Worm (Caenorhabditis elegans) whole organism, mixed stage, embryonic: ENCODE results near the gene C08H9.15.

Source experiments
- M03D4.4 ChIP-seq: sonication (generic microtip); optimal IDR thresholded peaks from 2 replicates; lab custom pipeline; 2017; ENCODE audit warnings: mild to moderate bottlenecking, missing genetic modification characterization, missing compliant biosample characterization
- bed-3 ChIP-seq: fragments of 200-800 bp; sonication (Bioruptor generic); optimal IDR thresholded peaks from 3 replicates; lab custom pipeline; 2018; ENCODE audit warnings: mild to moderate bottlenecking, missing genetic modification characterization, moderate library complexity, missing compliant biosample characterization
- drap-1 ChIP-seq: fragments of 200-800 bp; sonication (Bioruptor generic); optimal IDR thresholded peaks from 3 replicates; lab custom pipeline; 2018; ENCODE audit warnings: mild to moderate bottlenecking, missing genetic modification characterization, missing compliant biosample characterization
- elt-3 ChIP-seq: fragments of 150-350 bp; optimal IDR thresholded peaks from 2 replicates; lab custom pipeline; 2014; ENCODE audit warnings: missing biosample characterization, missing genetic modification characterization
- flh-1 ChIP-seq: fragments of 200-800 bp; sonication (Bioruptor generic); optimal IDR thresholded peaks from 2 replicates; lab custom pipeline; 2018; ENCODE audit warnings: mild to moderate bottlenecking, missing genetic modification characterization, moderate library complexity, missing compliant biosample characterization
- lsy-2 ChIP-seq: fragments of 150-350 bp; optimal IDR thresholded peaks from 2 replicates; lab custom pipeline; 2014; ENCODE audit warnings: missing biosample characterization, missing genetic modification characterization
- mls-2 ChIP-seq: sonication (generic microtip); optimal IDR thresholded peaks from 2 replicates; lab custom pipeline; 2016; ENCODE audit warnings: mild to moderate bottlenecking, missing genetic modification characterization, moderate library complexity, missing compliant biosample characterization
- nhr-28 ChIP-seq: fragments of 150-350 bp; optimal IDR thresholded peaks from 2 replicates; lab custom pipeline; 2014; ENCODE audit warnings: missing biosample characterization, missing genetic modification characterization
- nhr-76 ChIP-seq: sonication (generic microtip); optimal IDR thresholded peaks from 2 replicates; lab custom pipeline; 2017; ENCODE audit warnings: missing biosample characterization, missing genetic modification characterization
- pha-4 ChIP-seq: fragments of 150-350 bp; optimal IDR thresholded peaks from 2 replicates; lab custom pipeline; 2018; ENCODE audit warnings: missing biosample characterization, missing genetic modification reagents, missing genetic modification characterization
- unc-120 ChIP-seq: sonication (generic microtip); optimal IDR thresholded peaks from 2 replicates; lab custom pipeline; 2017; ENCODE audit warnings: missing genetic modification characterization, missing compliant biosample characterization; ENCODE audit not compliant: poor library complexity, severe bottlenecking
- unc-62 ChIP-seq: fragments of 150-350 bp; optimal IDR thresholded peaks from 2 replicates; lab custom pipeline; 2014; ENCODE audit warnings: missing biosample characterization, missing genetic modification reagents, missing genetic modification characterization
- ztf-11 ChIP-seq: fragments of 150-350 bp; optimal IDR thresholded peaks from 2 replicates; lab custom pipeline; 2014; ENCODE audit warnings: missing biosample characterization, missing genetic modification characterization

DNA sequence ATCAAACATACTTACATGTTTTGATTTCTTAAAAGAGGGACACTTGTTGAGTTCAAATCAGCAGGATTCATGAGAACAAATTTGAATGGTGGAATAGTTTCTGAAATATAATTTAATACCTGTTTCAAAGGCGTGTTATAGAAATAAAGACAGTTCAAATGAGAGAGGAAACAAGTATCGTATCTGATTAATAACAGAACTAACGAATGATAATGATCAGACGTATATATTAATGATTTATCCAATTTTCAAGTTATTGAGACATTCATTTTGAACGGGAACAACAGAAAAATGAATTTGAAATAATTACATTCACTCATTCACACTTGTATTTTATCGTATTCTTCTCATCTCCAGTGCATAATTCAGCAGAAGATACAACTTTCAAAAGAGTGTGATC lies 25.4 kb upstream of the C08H9.15 start, which contains the start of gene chil-4:
- TF ChIP-seq unc-62 (GFP tag; lab: Kevin White, UChicago) (no peak), unc-120 (tag; lab: Kevin White, UChicago) (no peak), mls-2 (tag; lab: Kevin White, UChicago) (no peak), bed-3 (no peak), lsy-2 (no peak), nhr-28 (tag; lab: Kevin White, UChicago) (no peak), nhr-76 (tag; lab: Kevin White, UChicago) (no peak), pha-4 (no peak), M03D4.4 (tag; lab: Kevin White, UChicago) (no peak), drap-1 (no peak), flh-1 (GFP tag; lab: Kevin White, UChicago) (no peak), ztf-11 (tag; lab: Kevin White, UChicago) (no peak), elt-3 (tag; lab: Kevin White, UChicago) (no peak)
